Worm (Caenorhabditis elegans): Measurements from ENCODE around the gene F56D2.2.

Gene F56D2.2

DNA sequence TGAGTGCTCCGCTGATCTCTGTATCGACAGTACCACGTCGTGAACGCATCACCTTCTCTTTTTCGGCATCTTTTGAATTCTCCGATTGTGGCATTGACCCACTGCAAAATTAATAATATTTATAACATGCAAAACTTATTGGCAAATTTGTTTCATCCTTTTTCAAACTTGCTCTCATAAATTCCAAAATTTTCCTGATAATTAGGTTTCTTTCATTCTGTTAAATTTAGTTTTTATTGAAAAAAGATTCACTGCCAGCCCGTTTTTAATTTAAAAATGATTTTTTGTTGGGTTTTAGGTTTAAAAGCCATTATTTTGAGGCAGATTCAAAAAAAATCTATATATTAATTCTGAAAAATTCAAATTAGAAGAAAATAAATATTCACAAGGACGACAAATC, 12.9 kb downstream of the F56D2.2 start, which contains the start of gene wdr-37:
TSS of gene wdr-37 (minus strand) at position 101 of the 400 bp plus-strand sequence.
- TF ChIP-seq ztf-29 (GFP tag; IDR thresholded peaks at IDR 0.05): no peak
- TF ChIP-seq klf-2 (GFP tag; conservative IDR thresholded peaks at IDR 0.05): no peak

DNA sequence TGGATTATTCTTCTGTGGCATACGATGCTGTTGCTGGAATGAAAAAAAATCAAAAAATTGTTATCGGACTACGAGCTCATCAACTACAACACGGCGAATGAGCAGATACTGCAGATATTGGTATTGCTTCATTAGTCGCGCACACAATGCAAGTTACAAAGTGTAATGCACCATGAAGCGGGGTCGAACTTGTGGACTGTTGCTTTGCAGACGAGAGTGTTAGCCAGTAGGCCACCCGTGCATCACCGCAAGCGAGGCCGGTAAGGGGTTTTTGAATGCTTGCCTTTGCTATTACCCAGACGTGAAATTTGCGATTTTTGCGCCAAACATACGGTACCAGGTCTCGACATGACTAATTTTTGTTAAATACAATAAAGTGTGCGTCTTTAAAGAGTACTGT, 14.9 kb downstream of the F56D2.2 start:
- TF ChIP-seq flt-1 (GFP tag; IDR thresholded peaks at IDR 0.05) (peak; percentile 98), ref-1 (GFP tag; conservative IDR thresholded peaks at IDR 0.05) (peak; percentile 94), T22C8.4 (GFP tag; IDR thresholded peaks at IDR 0.05) (peak; percentile 89), tab-1 (GFP tag; IDR thresholded peaks at IDR 0.05) (peak; percentile 97), ztf-23 (GFP tag; IDR thresholded peaks at IDR 0.05) (peak; percentile 95), cog-1 (tag; optimal IDR thresholded peaks at IDR 0.05) (peak; percentile 89), klf-2 (GFP tag; conservative IDR thresholded peaks at IDR 0.05) (peak; percentile 85), ztf-29 (GFP tag; IDR thresholded peaks at IDR 0.05) (peak; percentile 97), med-1 (GFP tag; optimal IDR thresholded peaks at IDR 0.05; ENCODE audit: insufficient read depth) (peak; percentile 87)

DNA sequence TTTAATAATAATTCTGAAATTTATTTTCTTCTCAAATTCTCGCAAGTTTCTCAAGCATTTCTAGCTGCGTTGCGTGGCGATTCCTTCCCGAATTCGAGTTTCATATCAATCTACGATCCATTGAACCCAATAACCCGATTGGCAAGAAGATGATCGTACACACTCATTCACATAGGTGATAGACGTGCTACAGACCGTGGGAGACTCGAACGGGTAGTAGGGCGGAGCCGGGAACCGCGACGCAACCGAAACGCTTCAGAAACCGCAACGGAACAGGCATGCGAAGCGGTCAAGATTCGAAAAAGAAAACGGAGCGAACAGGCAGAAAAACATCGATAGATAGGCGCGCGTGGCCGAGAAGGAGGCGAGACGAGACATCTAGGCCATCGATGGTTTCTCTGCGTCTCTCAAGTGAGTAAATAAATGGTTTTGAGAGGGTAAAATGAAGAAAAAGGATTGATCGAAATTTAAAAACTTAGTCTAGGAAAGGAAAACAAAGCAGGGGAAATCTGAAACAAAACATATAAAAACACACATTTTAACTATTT, 16.4 kb downstream of the F56D2.2 start, which contains the start of gene madf-11:
TSS of gene madf-11 (minus strand) at position 51 of the 548 bp plus-strand sequence.
- TF ChIP-seq tab-1 (GFP tag; IDR thresholded peaks at IDR 0.05): no peak
- TF ChIP-seq T22C8.4 (GFP tag; IDR thresholded peaks at IDR 0.05): no peak
- no peak for TF ChIP-seq klf-2 (GFP tag; conservative IDR thresholded peaks at IDR 0.05)
- TF ChIP-seq cog-1 (tag; optimal IDR thresholded peaks at IDR 0.05): peak; percentile 35
- peak; percentile 45; the same call in 1 of the 2 replicates for TF ChIP-seq ztf-23 (GFP tag; IDR thresholded peaks at IDR 0.05)
- TF ChIP-seq ztf-29 (GFP tag; IDR thresholded peaks at IDR 0.05): 0 out of 2 replicates have a peak, but pooled peaks have one; percentile 10
- TF ChIP-seq flt-1 (GFP tag; IDR thresholded peaks at IDR 0.05): peak; percentile 56

- TF ChIP-seq klf-2 (GFP tag; conservative IDR thresholded peaks at IDR 0.05) (no peak), tab-1 (GFP tag; IDR thresholded peaks at IDR 0.05) (no peak), ref-1 (GFP tag; conservative IDR thresholded peaks at IDR 0.05) (no peak), ztf-23 (GFP tag; IDR thresholded peaks at IDR 0.05) (no peak), ztf-29 (GFP tag; IDR thresholded peaks at IDR 0.05) (no peak), T22C8.4 (GFP tag; IDR thresholded peaks at IDR 0.05) (no peak), flt-1 (GFP tag; IDR thresholded peaks at IDR 0.05) (no peak), med-1 (GFP tag; optimal IDR thresholded peaks at IDR 0.05; ENCODE audit: insufficient read depth) (no peak), cog-1 (tag; optimal IDR thresholded peaks at IDR 0.05) (no peak)
Observed at ce11 chrIII:5604080-5604479, 17.0 kb downstream of the F56D2.2 start, which contains the start of gene xnd-1. Gene xnd-1 (plus strand): TSS chrIII:5604460.

DNA sequence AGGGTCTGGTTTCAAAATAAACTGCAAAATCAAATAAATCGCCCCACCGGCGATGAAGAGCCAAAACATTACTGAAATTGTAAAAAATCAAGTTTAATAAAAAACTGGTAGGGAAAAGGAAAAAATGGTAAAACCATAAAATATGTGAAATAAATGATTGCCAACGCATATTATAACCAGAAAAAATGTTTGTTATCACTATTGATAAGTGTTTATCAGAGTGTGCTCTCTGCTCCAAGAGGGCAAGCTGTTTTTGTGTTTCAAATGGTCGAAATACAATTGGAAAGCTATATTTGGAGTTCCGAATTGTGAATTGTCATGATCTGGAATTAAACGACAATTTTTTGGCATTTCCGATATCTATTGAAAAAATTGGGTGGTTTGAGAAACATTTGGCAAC, 23.2 kb downstream of the F56D2.2 start, which contains the start of gene C05D2.8:
TSS of gene C05D2.8 (minus strand) at position 71 of the 400 bp plus-strand sequence.
- TF ChIP-seq tab-1 (GFP tag; IDR thresholded peaks at IDR 0.05) (no peak), T22C8.4 (GFP tag; IDR thresholded peaks at IDR 0.05) (no peak), klf-2 (GFP tag; conservative IDR thresholded peaks at IDR 0.05) (no peak), med-1 (GFP tag; optimal IDR thresholded peaks at IDR 0.05; ENCODE audit: insufficient read depth) (no peak), flt-1 (GFP tag; IDR thresholded peaks at IDR 0.05) (no peak), ztf-23 (GFP tag; IDR thresholded peaks at IDR 0.05) (no peak), cog-1 (tag; optimal IDR thresholded peaks at IDR 0.05) (no peak), ref-1 (GFP tag; conservative IDR thresholded peaks at IDR 0.05) (no peak), ztf-29 (GFP tag; IDR thresholded peaks at IDR 0.05) (no peak)

ce11 chrIII:5611604-5612324, 24.7 kb downstream of the F56D2.2 start, which contains the start of gene bas-1:
Gene bas-1 (plus strand): TSS chrIII:5612274.
- TF ChIP-seq med-1 (GFP tag; optimal IDR thresholded peaks at IDR 0.05; ENCODE audit: insufficient read depth) (no peak), ztf-23 (GFP tag; IDR thresholded peaks at IDR 0.05) (no peak), ref-1 (GFP tag; conservative IDR thresholded peaks at IDR 0.05) (no peak), cog-1 (tag; optimal IDR thresholded peaks at IDR 0.05) (no peak), klf-2 (GFP tag; conservative IDR thresholded peaks at IDR 0.05) (no peak), tab-1 (GFP tag; IDR thresholded peaks at IDR 0.05) (no peak), ztf-29 (GFP tag; IDR thresholded peaks at IDR 0.05) (no peak), flt-1 (GFP tag; IDR thresholded peaks at IDR 0.05) (no peak), T22C8.4 (GFP tag; IDR thresholded peaks at IDR 0.05) (no peak)

DNA sequence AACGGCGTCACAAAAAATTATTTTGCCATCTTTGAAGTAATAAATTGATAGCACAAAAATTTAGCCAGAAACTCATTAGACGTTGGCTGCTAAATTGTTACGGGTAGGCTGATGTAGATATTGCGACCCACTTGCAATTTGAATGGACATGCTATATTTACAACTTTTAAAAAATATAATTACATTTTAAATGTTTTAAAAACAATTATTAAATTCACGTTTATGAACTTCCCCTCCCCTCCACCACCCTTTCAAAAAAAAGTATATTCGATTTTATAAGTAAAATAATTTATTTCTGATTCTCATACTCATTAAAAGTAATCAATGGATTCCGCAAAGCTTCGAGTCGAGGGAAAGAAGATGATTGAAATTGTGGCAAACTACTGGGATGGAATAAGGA, 27.6 kb downstream of the F56D2.2 start, which contains the start of gene basl-1:
TSS of gene basl-1 (plus strand) at position 301 of the 400 bp plus-strand sequence.
- TF ChIP-seq cog-1 (tag; optimal IDR thresholded peaks at IDR 0.05) (no peak), ref-1 (GFP tag; conservative IDR thresholded peaks at IDR 0.05) (no peak), ztf-23 (GFP tag; IDR thresholded peaks at IDR 0.05) (no peak), T22C8.4 (GFP tag; IDR thresholded peaks at IDR 0.05) (no peak), klf-2 (GFP tag; conservative IDR thresholded peaks at IDR 0.05) (no peak), ztf-29 (GFP tag; IDR thresholded peaks at IDR 0.05) (no peak), med-1 (GFP tag; optimal IDR thresholded peaks at IDR 0.05; ENCODE audit: insufficient read depth) (no peak), tab-1 (GFP tag; IDR thresholded peaks at IDR 0.05) (no peak), flt-1 (GFP tag; IDR thresholded peaks at IDR 0.05) (no peak)

DNA sequence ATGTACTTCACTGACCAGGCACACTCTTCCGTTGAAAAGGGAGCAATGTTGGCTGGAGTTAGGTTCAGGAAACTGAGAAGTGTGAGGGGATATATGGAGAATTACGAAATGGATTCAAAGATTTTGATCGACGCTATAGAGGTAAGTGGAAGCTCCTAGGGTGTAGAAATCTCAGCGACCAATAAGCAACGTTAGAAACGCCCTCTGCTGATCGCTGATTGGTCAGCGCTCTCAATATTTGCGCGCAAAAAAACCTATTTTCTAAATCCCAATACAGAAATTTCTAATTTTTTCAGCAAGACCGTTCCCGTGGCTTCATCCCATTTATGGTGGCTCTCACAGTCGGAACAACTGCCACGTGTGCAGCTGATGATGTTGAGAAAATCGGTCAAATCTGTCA, 28.6 kb downstream of the F56D2.2 start:
- TF ChIP-seq T22C8.4 (GFP tag; IDR thresholded peaks at IDR 0.05) (no peak), flt-1 (GFP tag; IDR thresholded peaks at IDR 0.05) (no peak), tab-1 (GFP tag; IDR thresholded peaks at IDR 0.05) (no peak), ztf-23 (GFP tag; IDR thresholded peaks at IDR 0.05) (no peak), ref-1 (GFP tag; conservative IDR thresholded peaks at IDR 0.05) (no peak), klf-2 (GFP tag; conservative IDR thresholded peaks at IDR 0.05) (no peak), ztf-29 (GFP tag; IDR thresholded peaks at IDR 0.05) (no peak), med-1 (GFP tag; optimal IDR thresholded peaks at IDR 0.05; ENCODE audit: insufficient read depth) (no peak), cog-1 (tag; optimal IDR thresholded peaks at IDR 0.05) (no peak)

DNA sequence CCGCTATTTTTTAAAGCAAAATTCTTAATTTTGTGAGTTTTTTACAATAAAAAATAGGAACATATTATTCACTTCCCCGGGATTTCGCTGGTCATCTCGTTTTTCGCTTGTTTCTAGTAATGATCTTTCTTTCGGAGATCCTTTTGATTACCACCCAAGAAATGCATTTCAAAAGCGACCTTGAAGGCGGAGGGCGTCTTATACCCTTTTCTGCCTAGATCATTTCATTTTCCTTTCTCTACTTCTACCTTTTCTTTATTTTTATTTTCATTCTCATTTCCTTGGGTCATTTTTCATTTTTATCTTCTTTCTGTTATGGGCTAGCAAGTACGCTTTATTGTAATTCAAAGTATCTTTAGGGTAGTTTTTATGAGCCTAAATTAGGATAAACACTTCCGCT, 33.1 kb downstream of the F56D2.2 start:
- TF ChIP-seq ref-1 (GFP tag; conservative IDR thresholded peaks at IDR 0.05) (no peak), ztf-29 (GFP tag; IDR thresholded peaks at IDR 0.05) (no peak), T22C8.4 (GFP tag; IDR thresholded peaks at IDR 0.05) (no peak)

Measured in whole organism, midembryonic.